Worm (Caenorhabditis elegans) whole organism, early embryonic: ENCODE results near the gene Y39F10A.1.

ENCODE experiments used
- B0310.2 ChIP-seq: sonication (generic microtip); optimal IDR thresholded peaks from 2 replicates; lab custom pipeline; 2016; ENCODE audit warnings: mild to moderate bottlenecking, missing genetic modification characterization, missing compliant biosample characterization
- F13C5.2 ChIP-seq: sonication (generic microtip); optimal IDR thresholded peaks from 2 replicates; lab custom pipeline; 2017; ENCODE audit warnings: mild to moderate bottlenecking, missing genetic modification characterization, inconsistent platforms, missing compliant biosample characterization
- ama-1 ChIP-seq: fragments of 150-350 bp; optimal IDR thresholded peaks from 2 replicates; lab custom pipeline; 2014
- ceh-13 ChIP-seq: fragments of 200-800 bp; sonication (Bioruptor generic); optimal IDR thresholded peaks from 2 replicates; lab custom pipeline; 2018; ENCODE audit warnings: mild to moderate bottlenecking, missing genetic modification characterization, missing compliant biosample characterization
- ceh-36 ChIP-seq: sonication (generic microtip); optimal IDR thresholded peaks from 2 replicates; lab custom pipeline; 2016; ENCODE audit warnings: missing genetic modification characterization, inconsistent platforms, missing compliant biosample characterization
- ets-7 ChIP-seq: sonication (generic microtip); optimal IDR thresholded peaks from 2 replicates; lab custom pipeline; 2016; ENCODE audit warnings: missing genotype, missing genetic modification characterization, missing compliant biosample characterization
- flt-1 ChIP-seq: fragments of 200-800 bp; sonication (Bioruptor generic); IDR thresholded peaks from 2 replicates; pipeline ENCODE4 v1.3.6; 2022; ENCODE audit warnings: missing genetic modification characterization, missing compliant biosample characterization
- hmbx-1 ChIP-seq: sonication (generic microtip); optimal IDR thresholded peaks from 2 replicates; lab custom pipeline; 2016; ENCODE audit warnings: mild to moderate bottlenecking, missing genetic modification characterization, missing compliant biosample characterization
- hmg-4 ChIP-seq: fragments of 200-800 bp; sonication (Bioruptor generic); optimal IDR thresholded peaks from 2 replicates; lab custom pipeline; 2018; ENCODE audit warnings: mild to moderate bottlenecking, missing genetic modification characterization, missing compliant biosample characterization
- hnd-1 ChIP-seq: sonication (generic microtip); optimal IDR thresholded peaks from 2 replicates; lab custom pipeline; 2016; ENCODE audit warnings: missing genetic modification characterization, missing compliant biosample characterization
- scrt-1 ChIP-seq: fragments of 200-800 bp; sonication (Bioruptor generic); IDR thresholded peaks from 2 replicates; pipeline ENCODE4 v1.3.6; 2022; ENCODE audit warnings: missing genetic modification characterization, missing compliant biosample characterization
- sea-1 ChIP-seq: fragments of 200-800 bp; sonication (Bioruptor generic); conservative IDR thresholded peaks from 2 replicates; pipeline ENCODE4 v1.3.6; 2022; ENCODE audit warnings: missing genetic modification characterization, missing compliant biosample characterization
- tra-4 ChIP-seq: sonication (generic microtip); optimal IDR thresholded peaks from 2 replicates; lab custom pipeline; 2017; ENCODE audit warnings: missing genetic modification characterization, missing compliant biosample characterization

DNA sequence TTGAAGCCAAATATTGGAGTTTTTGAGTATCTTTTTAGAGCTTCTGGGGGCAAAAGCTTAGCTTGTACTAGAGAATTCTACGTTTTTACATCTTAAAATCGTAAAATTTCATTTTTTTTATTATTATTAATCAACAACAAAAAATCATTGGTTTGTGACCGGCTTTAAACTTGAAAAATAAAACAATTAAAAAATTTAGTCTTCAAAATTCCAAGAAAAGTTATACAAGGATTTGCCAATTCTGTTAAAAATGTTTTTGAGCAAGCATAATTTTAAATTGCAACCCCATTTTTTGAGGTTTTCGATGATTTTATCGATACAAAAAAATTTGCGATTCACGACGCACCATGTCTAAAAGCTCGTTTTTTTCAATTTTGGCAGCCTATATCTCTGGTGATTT is 17.9 kb upstream of the Y39F10A.1 start:
- no peak for TF ChIP-seq ama-1 (lab: Kevin White, UChicago)
- TF ChIP-seq F13C5.2: no peak
- TF ChIP-seq hmbx-1 (tag; lab: Kevin White, UChicago): no peak
- no peak for TF ChIP-seq hnd-1 (tag; lab: Kevin White, UChicago)
- TF ChIP-seq B0310.2 (tag; lab: Kevin White, UChicago): no peak
- TF ChIP-seq sea-1: no peak
- no peak for TF ChIP-seq scrt-1
- TF ChIP-seq ceh-36 (tag; lab: Kevin White, UChicago): no peak
- TF ChIP-seq ets-7 (tag; lab: Kevin White, UChicago): no peak
- TF ChIP-seq flt-1 (GFP tag; lab: Robert Waterston, UW): no peak
- TF ChIP-seq ceh-13 (GFP tag; lab: Kevin White, UChicago): no peak
- no peak for TF ChIP-seq hmg-4 (GFP tag; lab: Kevin White, UChicago)
- TF ChIP-seq tra-4 (tag; lab: Kevin White, UChicago): no peak
